Fruit fly (Drosophila melanogaster) whole organism, embryonic: ENCODE results near the gene Pgant8.

Source experiments
- ATbp ChIP-seq: fragments of 200-800 bp; sonication (Bioruptor generic); optimal IDR thresholded peaks from 2 replicates; lab custom pipeline; 2017; ENCODE audit warnings: missing biosample characterization, mild to moderate bottlenecking, missing genetic modification characterization, missing genetic modification reagents
- CG10209 ChIP-seq: fragments of 200-800 bp; sonication (Bioruptor generic); optimal IDR thresholded peaks from 3 replicates; lab custom pipeline; 2017; ENCODE audit warnings: missing biosample characterization, mild to moderate bottlenecking, missing genetic modification characterization, missing genetic modification reagents
- CG10543 ChIP-seq: fragments of 200-800 bp; sonication (Bioruptor generic); optimal IDR thresholded peaks from 3 replicates; lab custom pipeline; 2017; ENCODE audit warnings: missing biosample characterization, mild to moderate bottlenecking, missing genetic modification characterization, moderate library complexity
- CG10979 ChIP-seq: fragments of 200-800 bp; sonication (Bioruptor generic); optimal IDR thresholded peaks from 2 replicates; lab custom pipeline; 2018; ENCODE audit warnings: missing biosample characterization, mild to moderate bottlenecking, missing genetic modification characterization, moderate library complexity
- CG12659 ChIP-seq: fragments of 200-800 bp; sonication (Bioruptor generic); optimal IDR thresholded peaks from 3 replicates; lab custom pipeline; 2017; ENCODE audit warnings: mild to moderate bottlenecking, missing biosample characterization, missing genetic modification reagents, missing genetic modification characterization
- CG14667 ChIP-seq: fragments of 200-800 bp; sonication (Bioruptor generic); IDR thresholded peaks from 2 replicates; pipeline ENCODE4 v1.3.6; 2022; ENCODE audit warnings: missing biosample characterization, missing genetic modification characterization
- CG16815 ChIP-seq: fragments of 200-800 bp; sonication (Bioruptor generic); optimal IDR thresholded peaks from 3 replicates; lab custom pipeline; 2017; ENCODE audit warnings: missing biosample characterization, mild to moderate bottlenecking, missing genetic modification characterization
- CG18262 ChIP-seq: fragments of 200-800 bp; optimal IDR thresholded peaks from 3 replicates; lab custom pipeline; 2019; ENCODE audit warnings: missing biosample characterization, mild to moderate bottlenecking, missing genetic modification characterization, moderate library complexity
- CG31441 ChIP-seq: fragments of 200-800 bp; sonication (Bioruptor generic); IDR thresholded peaks from 2 replicates; pipeline ENCODE4 v1.3.6; 2022; ENCODE audit warnings: missing biosample characterization, missing genetic modification characterization
- CG3726 ChIP-seq: fragments of 200-800 bp; sonication (Bioruptor generic); IDR thresholded peaks from 3 replicates; pipeline ENCODE4, ENCODE4 v1.3.6; 2022; ENCODE audit warnings: missing biosample characterization, missing genetic modification characterization
- CG4730 ChIP-seq: fragments of 200-800 bp; sonication (Bioruptor generic); IDR thresholded peaks from 2 replicates; pipeline ENCODE4 v1.3.6; 2022; ENCODE audit warnings: missing biosample characterization, missing genetic modification characterization
- CG5180 ChIP-seq: fragments of 200-800 bp; sonication (Bioruptor generic); optimal IDR thresholded peaks from 3 replicates; lab custom pipeline; 2017; ENCODE audit warnings: missing biosample characterization, missing genetic modification characterization, mild to moderate bottlenecking, moderate library complexity, missing genetic modification reagents
- CG6272 ChIP-seq: fragments of 200-800 bp; sonication (Bioruptor generic); IDR thresholded peaks from 2 replicates; pipeline ENCODE4 v1.3.6; 2022; ENCODE audit warnings: missing biosample characterization, missing genetic modification characterization
- CG8281 ChIP-seq: fragments of 200-800 bp; sonication (Bioruptor generic); optimal IDR thresholded peaks from 2 replicates; lab custom pipeline; 2018; ENCODE audit warnings: missing biosample characterization, mild to moderate bottlenecking, missing genetic modification characterization, moderate library complexity
- CkIIα-i1 ChIP-seq: fragments of 200-800 bp; sonication (Bioruptor generic); IDR thresholded peaks from 2 replicates; pipeline ENCODE4 v1.3.6; 2022; ENCODE audit warnings: missing biosample characterization, missing genetic modification characterization
- D ChIP-seq, 2 experiments: fragments of 200-800 bp in 1 of 2; fragments of >200 bp in 1 of 2; sonication (Bioruptor generic) in 1 of 2; optimal IDR thresholded peaks; 2 replicates in 1 of 2; 3 replicates in 1 of 2; lab custom pipeline; 2017; ENCODE audit warnings: mild to moderate bottlenecking in 1 of 2, missing biosample characterization in 1 of 2, missing genetic modification characterization in 1 of 2, missing genetic modification reagents in 1 of 2
- Dad ChIP-seq: fragments of 200-800 bp; sonication (Bioruptor generic); optimal IDR thresholded peaks from 3 replicates; lab custom pipeline; 2016; ENCODE audit warnings: missing biosample characterization, missing genetic modification characterization
- Dip2 ChIP-seq: fragments of 200-800 bp; sonication (Bioruptor generic); IDR thresholded peaks from 2 replicates; pipeline ENCODE4 v1.3.6; 2022; ENCODE audit warnings: missing biosample characterization, missing genetic modification characterization
- Dp ChIP-seq: fragments of 200-800 bp; sonication (Bioruptor generic); optimal IDR thresholded peaks from 2 replicates; lab custom pipeline; 2018; ENCODE audit warnings: missing biosample characterization, mild to moderate bottlenecking, missing genetic modification characterization, moderate library complexity
- E2f1 ChIP-seq: fragments of 200-800 bp; sonication (Bioruptor generic); IDR thresholded peaks from 2 replicates; pipeline ENCODE4 v1.3.6; 2022; ENCODE audit warnings: missing biosample characterization, missing genetic modification characterization
- Fer3 ChIP-seq: fragments of 200-800 bp; sonication (Bioruptor generic); optimal IDR thresholded peaks from 2 replicates; lab custom pipeline; 2018; ENCODE audit warnings: missing biosample characterization, mild to moderate bottlenecking, missing genetic modification characterization, moderate library complexity
- GATAe ChIP-seq: fragments of 200-800 bp; sonication (Bioruptor generic); conservative IDR thresholded peaks from 2 replicates; pipeline ENCODE4 v1.3.6; 2022; ENCODE audit warnings: missing biosample characterization, missing genetic modification characterization
- H15 ChIP-seq: fragments of 200-800 bp; sonication (Bioruptor generic); IDR thresholded peaks from 3 replicates; pipeline ENCODE4 v1.3.6; 2022; ENCODE audit warnings: missing biosample characterization, missing genetic modification characterization
- HLH4C ChIP-seq: fragments of 200-800 bp; sonication (Bioruptor generic); IDR thresholded peaks from 3 replicates; pipeline ENCODE4 v1.3.6; 2022; ENCODE audit warnings: missing biosample characterization, missing genetic modification characterization; ENCODE audit not compliant: partially characterized antibody
- Hr78 ChIP-seq, 2 experiments: fragments of 200-800 bp in 1 of 2; fragments of >200 bp in 1 of 2; sonication (Bioruptor generic) in 1 of 2; optimal IDR thresholded peaks; 2 replicates each; lab custom pipeline; 2017 to 2019; ENCODE audit warnings: missing biosample characterization in 2 of 2, missing genetic modification characterization in 2 of 2, mild to moderate bottlenecking in 1 of 2, moderate library complexity in 1 of 2
- Jarid2 ChIP-seq: fragments of 200-800 bp; sonication (Bioruptor generic); optimal IDR thresholded peaks from 3 replicates; lab custom pipeline; 2017; ENCODE audit warnings: mild to moderate bottlenecking, missing biosample characterization, missing genetic modification reagents, missing genetic modification characterization
- Lpt ChIP-seq: fragments of >200 bp; optimal IDR thresholded peaks from 2 replicates; lab custom pipeline; 2018; ENCODE audit warnings: missing biosample characterization, missing genetic modification characterization
- Mad ChIP-seq: fragments of 200-800 bp; sonication (Bioruptor generic); optimal IDR thresholded peaks from 2 replicates; lab custom pipeline; 2016; ENCODE audit warnings: missing biosample characterization, missing genetic modification characterization
- Max ChIP-seq: fragments of 200-800 bp; sonication (Bioruptor generic); optimal IDR thresholded peaks from 2 replicates; lab custom pipeline; 2016; ENCODE audit warnings: missing biosample characterization, mild to moderate bottlenecking, missing genetic modification characterization
- Optix ChIP-seq: fragments of 200-800 bp; sonication (Bioruptor generic); IDR thresholded peaks from 3 replicates; pipeline ENCODE4 v1.3.6; 2022; ENCODE audit warnings: missing biosample characterization, missing genetic modification characterization
- Sin3A ChIP-seq: fragments of >200 bp; optimal IDR thresholded peaks from 2 replicates; lab custom pipeline; 2018
- Sox102F ChIP-seq: fragments of 200-800 bp; sonication (Bioruptor generic); optimal IDR thresholded peaks from 2 replicates; lab custom pipeline; 2018; ENCODE audit warnings: missing biosample characterization, mild to moderate bottlenecking, missing genetic modification characterization, moderate library complexity
- Vsx1 ChIP-seq: fragments of 200-800 bp; sonication (Bioruptor generic); optimal IDR thresholded peaks from 2 replicates; lab custom pipeline; 2017; ENCODE audit warnings: missing biosample characterization, mild to moderate bottlenecking, missing genetic modification characterization, missing genetic modification reagents
- Xbp1 ChIP-seq: fragments of 200-800 bp; sonication (Bioruptor generic); optimal IDR thresholded peaks from 3 replicates; lab custom pipeline; 2016; ENCODE audit warnings: missing biosample characterization, mild to moderate bottlenecking, missing genetic modification characterization
- Xrp1 ChIP-seq: fragments of 200-800 bp; sonication (Bioruptor generic); IDR thresholded peaks from 2 replicates; pipeline ENCODE4 v1.3.6; 2022; ENCODE audit warnings: missing biosample characterization, missing genetic modification characterization
- cwo ChIP-seq: fragments of 200-800 bp; sonication (Bioruptor generic); optimal IDR thresholded peaks from 3 replicates; lab custom pipeline; 2017; ENCODE audit warnings: missing biosample characterization, missing genetic modification characterization, mild to moderate bottlenecking, moderate library complexity, missing genetic modification reagents
- danr ChIP-seq: fragments of 200-800 bp; sonication (Bioruptor generic); IDR thresholded peaks from 2 replicates; pipeline ENCODE4 v1.3.6; 2022; ENCODE audit warnings: missing biosample characterization, missing genetic modification characterization
- fd3F ChIP-seq: fragments of 200-800 bp; sonication (Bioruptor generic); optimal IDR thresholded peaks from 2 replicates; lab custom pipeline; 2018; ENCODE audit warnings: missing biosample characterization, mild to moderate bottlenecking, missing genetic modification characterization, moderate library complexity
- grau ChIP-seq: fragments of 200-800 bp; optimal IDR thresholded peaks from 3 replicates; lab custom pipeline; 2019; ENCODE audit warnings: missing biosample characterization, mild to moderate bottlenecking, missing genetic modification characterization, moderate library complexity
- jing ChIP-seq: fragments of 200-800 bp; sonication (Bioruptor generic); optimal IDR thresholded peaks from 2 replicates; lab custom pipeline; 2018; ENCODE audit warnings: missing biosample characterization, mild to moderate bottlenecking, missing genetic modification characterization
- sc ChIP-seq, 3 experiments: fragments of >200 bp in 2 of 3; fragments of 200-800 bp in 1 of 3; sonication (Bioruptor generic) in 1 of 3; optimal IDR thresholded peaks; 2 replicates in 2 of 3; 3 replicates in 1 of 3; lab custom pipeline; 2017; ENCODE audit warnings: mild to moderate bottlenecking in 1 of 3, missing biosample characterization in 1 of 3, missing genetic modification characterization in 1 of 3, missing genetic modification reagents in 1 of 3
- slou ChIP-seq: fragments of 200-800 bp; sonication (Bioruptor generic); optimal IDR thresholded peaks from 3 replicates; lab custom pipeline; 2016; ENCODE audit warnings: missing biosample characterization, missing genetic modification characterization
- tgo ChIP-seq: fragments of 200-800 bp; sonication (Bioruptor generic); IDR thresholded peaks from 3 replicates; pipeline ENCODE4 v1.3.6; 2022; ENCODE audit warnings: missing biosample characterization, missing genetic modification characterization
- tio ChIP-seq: fragments of 200-800 bp; sonication (Bioruptor generic); optimal IDR thresholded peaks from 2 replicates; lab custom pipeline; 2017; ENCODE audit warnings: missing biosample characterization, missing genetic modification characterization, inconsistent platforms
- ttk ChIP-seq: fragments of 200-800 bp; sonication (Bioruptor generic); IDR thresholded peaks from 2 replicates; pipeline ENCODE4 v2.1.2; 2022; ENCODE audit warnings: missing biosample characterization, missing genetic modification characterization
- twi ChIP-seq: fragments of 200-800 bp; optimal IDR thresholded peaks from 2 replicates; lab custom pipeline; 2019; ENCODE audit warnings: missing biosample characterization, mild to moderate bottlenecking, missing genetic modification characterization, moderate library complexity
- tx ChIP-seq: fragments of 200-800 bp; sonication (Bioruptor generic); optimal IDR thresholded peaks from 2 replicates; lab custom pipeline; 2016; ENCODE audit warnings: missing biosample characterization, missing genetic modification characterization
- vvl ChIP-seq: fragments of 200-800 bp; sonication (Bioruptor generic); IDR thresholded peaks from 2 replicates; pipeline ENCODE4 v1.3.6; 2022; ENCODE audit warnings: missing biosample characterization, missing genetic modification characterization
- zfh2 ChIP-seq: fragments of 200-800 bp; sonication (Bioruptor generic); optimal IDR thresholded peaks from 2 replicates; lab custom pipeline; 2016; ENCODE audit warnings: missing biosample characterization, missing genetic modification characterization

Pgant8 gene

dm6 chr3L:15713932-15714492 is 30.3 kb downstream of the Pgant8 start (continued):
- TF ChIP-seq CG14667 (GFP tag; lab: Robert Waterston, UW) (no peak), twi (tag; lab: Kevin White, UChicago) (peak; percentile 16), Dip2 (GFP tag; lab: Robert Waterston, UW) (no peak), slou (no peak), HLH4C (no peak), CG18262 (tag; lab: Kevin White, UChicago) (peak; percentile 35), CG5180 (GFP tag; lab: Kevin White, UChicago) (peak; percentile 34), CG10543 (GFP tag; lab: Kevin White, UChicago) (peak; percentile 65), grau (tag; lab: Kevin White, UChicago) (peak; percentile 8), jing (GFP tag; lab: Kevin White, UChicago) (no peak), Dad (peak; percentile 47), ttk (GFP tag; lab: Robert Waterston, UW) (0 out of 2 replicates have a peak, but pooled peaks have one; percentile 17), vvl (GFP tag; lab: Robert Waterston, UW) (peak; percentile 56; the same call in 1 of the 2 replicates), H15 (GFP tag; lab: Robert Waterston, UW) (no peak), GATAe (GFP tag; lab: Robert Waterston, UW) (no peak), CG16815 (GFP tag; lab: Kevin White, UChicago) (no peak), CG10979 (tag; lab: Kevin White, UChicago) (no peak), cwo (GFP tag; lab: Kevin White, UChicago) (peak; percentile 28), CG4730 (GFP tag; lab: Robert Waterston, UW) (0 out of 2 replicates have a peak, but pooled peaks have one; percentile 21), zfh2 (GFP tag; lab: Kevin White, UChicago) (no peak), ATbp (GFP tag; lab: Kevin White, UChicago) (peak; percentile 87), tgo (GFP tag; lab: Robert Waterston, UW) (no peak), tio (GFP tag; lab: Kevin White, UChicago) (peak; percentile 52), tx (GFP tag; lab: Kevin White, UChicago) (no peak), sc (optimal IDR thresholded peaks at IDR 0.05; lab: Kevin White, UChicago) (no peak), sc (GFP tag; optimal IDR thresholded peaks at IDR 0.05; lab: Kevin White, UChicago) (peak; percentile 63), Xbp1 (GFP tag; lab: Kevin White, UChicago) (peak; percentile 4), E2f1 (GFP tag; lab: Robert Waterston, UW) (peak; percentile 32; the same call in 1 of the 2 replicates), CG6272 (GFP tag; lab: Robert Waterston, UW) (no peak), danr (GFP tag; lab: Robert Waterston, UW) (0 out of 2 replicates have a peak, but pooled peaks have one; percentile 55), fd3F (GFP tag; lab: Kevin White, UChicago) (peak; percentile 44), D (optimal IDR thresholded peaks at IDR 0.05; lab: Kevin White, UChicago) (no peak), D (GFP tag; optimal IDR thresholded peaks at IDR 0.05; lab: Kevin White, UChicago) (peak; percentile 43), Xrp1 (GFP tag; lab: Robert Waterston, UW) (peak; percentile 78), Vsx1 (GFP tag; lab: Kevin White, UChicago) (peak; percentile 74), Mad (GFP tag; lab: Kevin White, UChicago) (peak; percentile 39), Jarid2 (GFP tag; lab: Kevin White, UChicago) (peak; percentile 38), Max (GFP tag; lab: Kevin White, UChicago) (peak; percentile 34), CG8281 (tag; lab: Kevin White, UChicago) (peak; percentile 29), Sox102F (GFP tag; lab: Kevin White, UChicago) (peak; percentile 47), CkIIα-i1 (no peak), CG3726 (GFP tag; lab: Robert Waterston, UW) (no peak), Fer3 (tag; lab: Kevin White, UChicago) (peak; percentile 64), Dp (GFP tag; lab: Kevin White, UChicago) (no peak), Hr78 (GFP tag; optimal IDR thresholded peaks at IDR 0.05; lab: Kevin White, UChicago) (peak in 1 of 2 experiments; percentile 57), Sin3A (lab: Kevin White, UChicago) (no peak), Optix (GFP tag; lab: Robert Waterston, UW) (peak; percentile 51; the same call in 1 of the 3 replicates), CG10209 (GFP tag; lab: Kevin White, UChicago) (peak; percentile 77), Lpt (GFP tag; lab: Kevin White, UChicago) (no peak), CG12659 (GFP tag; lab: Kevin White, UChicago) (peak; percentile 36), CG31441 (GFP tag; lab: Robert Waterston, UW) (peak; percentile 20; the same call in 1 of the 2 replicates)
